Worm (Caenorhabditis elegans) whole organism, L3 larva: ENCODE data around the gene pole-2.

ENCODE experiments used
- R02D3.7 ChIP-seq: fragments of 150-350 bp; optimal IDR thresholded peaks from 2 replicates; lab custom pipeline; 2014; ENCODE audit warnings: missing biosample characterization, missing genetic modification characterization
- ZK546.5 ChIP-seq: sonication (generic microtip); optimal IDR thresholded peaks from 2 replicates; lab custom pipeline; 2017; ENCODE audit warnings: missing biosample characterization, missing genetic modification characterization
- aly-2 ChIP-seq: fragments of 150-350 bp; optimal IDR thresholded peaks from 2 replicates; lab custom pipeline; 2014; ENCODE audit warnings: missing biosample characterization, missing genetic modification characterization
- ama-1 ChIP-seq: fragments of 150-350 bp; optimal IDR thresholded peaks from 2 replicates; lab custom pipeline; 2018
- ceh-28 ChIP-seq: fragments of 150-350 bp; optimal IDR thresholded peaks from 2 replicates; lab custom pipeline; 2014; ENCODE audit warnings: missing biosample characterization, missing genetic modification reagents, missing genetic modification characterization
- ceh-82 ChIP-seq: fragments of 150-350 bp; optimal IDR thresholded peaks from 2 replicates; lab custom pipeline; 2014; ENCODE audit warnings: missing biosample characterization, missing genetic modification characterization
- daf-12 ChIP-seq: fragments of 150-350 bp; optimal IDR thresholded peaks from 2 replicates; lab custom pipeline; 2014; ENCODE audit warnings: missing biosample characterization, missing genetic modification reagents, missing genetic modification characterization
- egl-27 ChIP-seq: sonication (generic microtip); optimal IDR thresholded peaks from 4 replicates; lab custom pipeline; 2017; ENCODE audit warnings: missing biosample characterization, missing genetic modification reagents, missing genetic modification characterization
- egl-5 ChIP-seq: fragments of 150-350 bp; optimal IDR thresholded peaks from 2 replicates; lab custom pipeline; 2017; ENCODE audit warnings: missing biosample characterization, missing genetic modification reagents, missing genetic modification characterization, inconsistent platforms
- elt-1 ChIP-seq: fragments of 150-350 bp; optimal IDR thresholded peaks from 2 replicates; lab custom pipeline; 2014; ENCODE audit warnings: missing biosample characterization, missing genetic modification characterization
- elt-2 ChIP-seq: sonication (generic microtip); optimal IDR thresholded peaks from 2 replicates; lab custom pipeline; 2016; ENCODE audit warnings: missing genetic modification reagents, mild to moderate bottlenecking, missing genetic modification characterization, missing compliant biosample characterization
- fkh-10 ChIP-seq: sonication (generic microtip); optimal IDR thresholded peaks from 2 replicates; lab custom pipeline; 2017; ENCODE audit warnings: missing biosample characterization, missing genetic modification reagents, missing genetic modification characterization
- fkh-2 ChIP-seq: fragments of 150-350 bp; optimal IDR thresholded peaks from 2 replicates; lab custom pipeline; 2014; ENCODE audit warnings: missing biosample characterization, missing genetic modification reagents, missing genetic modification characterization
- fos-1 ChIP-seq: fragments of 150-350 bp; optimal IDR thresholded peaks from 2 replicates; lab custom pipeline; 2014; ENCODE audit warnings: missing biosample characterization, missing genetic modification characterization
- jun-1 ChIP-seq: fragments of 150-350 bp; optimal IDR thresholded peaks from 2 replicates; lab custom pipeline; 2014; ENCODE audit warnings: missing biosample characterization, missing genetic modification reagents, missing genetic modification characterization
- lin-15B ChIP-seq: fragments of 150-350 bp; optimal IDR thresholded peaks from 2 replicates; lab custom pipeline; 2014; ENCODE audit warnings: missing biosample characterization, missing genetic modification characterization
- nfya-1 ChIP-seq: sonication (generic microtip); optimal IDR thresholded peaks from 2 replicates; lab custom pipeline; 2017; ENCODE audit warnings: missing genetic modification characterization, mild to moderate bottlenecking, missing compliant biosample characterization, antibody characterized with exemption, moderate library complexity; ENCODE audit not compliant: insufficient read depth
- nhr-11 ChIP-seq: fragments of 150-350 bp; optimal IDR thresholded peaks from 2 replicates; lab custom pipeline; 2014; ENCODE audit warnings: missing biosample characterization, missing genetic modification characterization
- nhr-23 ChIP-seq: fragments of 150-350 bp; optimal IDR thresholded peaks from 2 replicates; lab custom pipeline; 2014; ENCODE audit warnings: missing biosample characterization, missing genetic modification reagents, missing genetic modification characterization
- nhr-237 ChIP-seq: fragments of 150-350 bp; optimal IDR thresholded peaks from 2 replicates; lab custom pipeline; 2014; ENCODE audit warnings: missing biosample characterization, missing genetic modification characterization
- nhr-28 ChIP-seq: fragments of 150-350 bp; optimal IDR thresholded peaks from 2 replicates; lab custom pipeline; 2014; ENCODE audit warnings: missing biosample characterization, missing genetic modification characterization
- nhr-43 ChIP-seq: sonication (generic microtip); optimal IDR thresholded peaks from 2 replicates; lab custom pipeline; 2016; ENCODE audit warnings: mild to moderate bottlenecking, missing genetic modification characterization, missing compliant biosample characterization; ENCODE audit not compliant: poor library complexity, severe bottlenecking
- nhr-67 ChIP-seq: fragments of 150-350 bp; optimal IDR thresholded peaks from 2 replicates; lab custom pipeline; 2014; ENCODE audit warnings: missing biosample characterization, missing genetic modification characterization
- sea-2 ChIP-seq: fragments of 150-350 bp; sonication (generic microtip); optimal IDR thresholded peaks from 4 replicates; lab custom pipeline; 2014; ENCODE audit warnings: missing biosample characterization, missing genetic modification reagents, missing genetic modification characterization
- skn-1 ChIP-seq: fragments of 150-350 bp; optimal IDR thresholded peaks from 2 replicates; lab custom pipeline; 2014; ENCODE audit warnings: missing biosample characterization, missing genetic modification characterization
- snpc-4 ChIP-seq: fragments of 150-350 bp; optimal IDR thresholded peaks from 2 replicates; lab custom pipeline; 2014; ENCODE audit warnings: missing biosample characterization, missing genetic modification characterization
- tbx-2 ChIP-seq: sonication (generic microtip); optimal IDR thresholded peaks from 2 replicates; lab custom pipeline; 2016; ENCODE audit warnings: mild to moderate bottlenecking, missing genetic modification characterization, missing compliant biosample characterization
- zag-1 ChIP-seq: fragments of 150-350 bp; optimal IDR thresholded peaks from 2 replicates; lab custom pipeline; 2014; ENCODE audit warnings: missing biosample characterization, missing genetic modification characterization
- ztf-4 ChIP-seq: fragments of 150-350 bp; optimal IDR thresholded peaks from 2 replicates; lab custom pipeline; 2014; ENCODE audit warnings: missing biosample characterization, missing genetic modification characterization

The pole-2 gene

ce11 chrIV:8677303-8677702 lies 9.1 kb downstream of the pole-2 start, which contains the start of gene F08B4.8:
TSS of gene F08B4.8 (plus strand) at chrIV:8677603.
- TF ChIP-seq egl-5 (tag; lab: Kevin White, UChicago) (no peak), fkh-2 (no peak), ama-1 (lab: Kevin White, UChicago) (no peak), lin-15B (tag; lab: Kevin White, UChicago) (no peak), egl-27 (tag; lab: Kevin White, UChicago) (no peak), aly-2 (tag; lab: Kevin White, UChicago) (no peak)
- TF ChIP-seq, all 47 proteins: peak for 0

ce11 chrIV:8673733-8674375 lies 12.6 kb downstream of the pole-2 start:
- no peak for TF ChIP-seq daf-12 (tag; lab: Kevin White, UChicago)
- TF ChIP-seq fkh-2 = no peak
- TF ChIP-seq nhr-28 (tag; lab: Kevin White, UChicago) = no peak
- TF ChIP-seq skn-1 = no peak
- TF ChIP-seq ztf-4 (tag; lab: Kevin White, UChicago) = no peak

- TF ChIP-seq nfya-1 (tag; lab: Kevin White, UChicago) = no peak
- TF ChIP-seq nhr-43 (tag; lab: Kevin White, UChicago) = no peak
- TF ChIP-seq nhr-67 (tag; lab: Kevin White, UChicago) = no peak
- TF ChIP-seq fkh-2 = no peak
- TF ChIP-seq egl-27 (tag; lab: Kevin White, UChicago) = no peak
- TF ChIP-seq nhr-11 (tag; lab: Kevin White, UChicago) = no peak
- TF ChIP-seq nhr-237 (tag; lab: Kevin White, UChicago) = no peak
- TF ChIP-seq ceh-28 (tag; lab: Kevin White, UChicago) = no peak
- no peak for TF ChIP-seq fkh-10 (GFP tag; lab: Kevin White, UChicago)
- no peak for TF ChIP-seq fos-1
- TF ChIP-seq, all 47 proteins: peak for 0
Measured at ce11 chrIV:8668635-8669034, 17.8 kb downstream of the pole-2 start, which contains the start of gene cdh-5. TSS of gene cdh-5 (plus strand) at chrIV:8668935.

ce11 chrIV:8665778-8666177 lies 20.6 kb downstream of the pole-2 start:
- TF ChIP-seq R02D3.7 (tag; lab: Kevin White, UChicago) (peak; percentile 79), ztf-4 (tag; lab: Kevin White, UChicago) (no peak), nhr-23 (tag; lab: Kevin White, UChicago) (no peak), ceh-82 (tag; lab: Kevin White, UChicago) (no peak), tbx-2 (tag; lab: Kevin White, UChicago) (no peak)

- TF ChIP-seq fkh-2 (no peak), aly-2 (tag; lab: Kevin White, UChicago) (no peak), nhr-43 (tag; lab: Kevin White, UChicago) (no peak), jun-1 (no peak), ZK546.5 (tag; lab: Kevin White, UChicago) (no peak), nhr-28 (tag; lab: Kevin White, UChicago) (no peak), elt-1 (tag; lab: Kevin White, UChicago) (no peak), snpc-4 (tag; lab: Kevin White, UChicago) (no peak), zag-1 (tag; lab: Kevin White, UChicago) (no peak), sea-2 (GFP tag; lab: Kevin White, UChicago) (no peak), nfya-1 (tag; lab: Kevin White, UChicago) (no peak), fkh-10 (GFP tag; lab: Kevin White, UChicago) (no peak)
Measured at ce11 chrIV:8658122-8658521, 28.3 kb downstream of the pole-2 start, which contains the start of gene C49C8.6. TSS of gene C49C8.6 (minus strand) at chrIV:8658222.

ce11 chrIV:8654115-8654628 lies 32.2 kb downstream of the pole-2 start, which contains the start of gene C49C8.1:
TSS of gene C49C8.1 (plus strand) at chrIV:8654578.
- no peak for TF ChIP-seq R02D3.7 (tag; lab: Kevin White, UChicago)
- TF ChIP-seq nhr-43 (tag; lab: Kevin White, UChicago) = no peak
- peak; percentile 30 for TF ChIP-seq elt-2
